Worm (Caenorhabditis elegans) whole organism, L4 larva: ENCODE results near the gene ZK673.6.
A peak's percentile ranks its signal among the peaks of the same experiment; 100 is the strongest.

Source experiments
- F49E8.2 ChIP-seq: sonication (generic microtip); optimal IDR thresholded peaks from 2 replicates; lab custom pipeline; 2016; ENCODE audit warnings: missing compliant biosample characterization, mild to moderate bottlenecking, missing genetic modification characterization, borderline replicate concordance
- ceh-28 ChIP-seq: fragments of 150-350 bp; optimal IDR thresholded peaks from 2 replicates; lab custom pipeline; 2014; ENCODE audit warnings: missing biosample characterization, missing genetic modification reagents, missing genetic modification characterization
- hif-1 ChIP-seq, 2 experiments: sonication (generic microtip); optimal IDR thresholded peaks; 2 replicates each; lab custom pipeline; 2016 to 2017; ENCODE audit warnings: missing compliant biosample characterization in 2 of 2, missing genetic modification characterization in 2 of 2, missing genetic modification reagents in 2 of 2, missing genotype in 2 of 2, mild to moderate bottlenecking in 1 of 2
- snpc-4 ChIP-seq: fragments of 150-350 bp; optimal IDR thresholded peaks from 2 replicates; lab custom pipeline; 2014; ENCODE audit warnings: missing biosample characterization, missing genetic modification characterization
- zip-11 ChIP-seq: fragments of 200-800 bp; sonication (Bioruptor generic); IDR thresholded peaks from 2 replicates; pipeline ENCODE4 v1.3.6; 2022; ENCODE audit warnings: missing genetic modification characterization, missing compliant biosample characterization

- TF ChIP-seq snpc-4 (no peak), hif-1 (tag; optimal IDR thresholded peaks at IDR 0.05; lab: Kevin White, UChicago) (peak in 1 of 2 experiments; percentile 84), ceh-28 (tag; lab: Kevin White, UChicago) (no peak), zip-11 (GFP tag; lab: Robert Waterston, UW) (no peak), F49E8.2 (no peak)
Measured at ce11 chrII:10482899-10483298, 18.8 kb upstream of the ZK673.6 start.
